Worm (Caenorhabditis elegans) whole organism, early embryonic: ENCODE measurements around the gene clec-229.

Source experiments
- B0310.2 ChIP-seq: sonication (generic microtip); optimal IDR thresholded peaks from 2 replicates; lab custom pipeline; 2016; ENCODE audit warnings: mild to moderate bottlenecking, missing genetic modification characterization, missing compliant biosample characterization
- F13C5.2 ChIP-seq: sonication (generic microtip); optimal IDR thresholded peaks from 2 replicates; lab custom pipeline; 2017; ENCODE audit warnings: mild to moderate bottlenecking, missing genetic modification characterization, inconsistent platforms, missing compliant biosample characterization
- aly-1 ChIP-seq: sonication (generic microtip); optimal IDR thresholded peaks from 2 replicates; lab custom pipeline; 2016; ENCODE audit warnings: missing genetic modification characterization, missing compliant biosample characterization
- ama-1 ChIP-seq: fragments of 150-350 bp; optimal IDR thresholded peaks from 2 replicates; lab custom pipeline; 2014
- ceh-13 ChIP-seq: fragments of 200-800 bp; sonication (Bioruptor generic); optimal IDR thresholded peaks from 2 replicates; lab custom pipeline; 2018; ENCODE audit warnings: mild to moderate bottlenecking, missing genetic modification characterization, missing compliant biosample characterization
- ceh-36 ChIP-seq: sonication (generic microtip); optimal IDR thresholded peaks from 2 replicates; lab custom pipeline; 2016; ENCODE audit warnings: missing genetic modification characterization, inconsistent platforms, missing compliant biosample characterization
- ets-7 ChIP-seq: sonication (generic microtip); optimal IDR thresholded peaks from 2 replicates; lab custom pipeline; 2016; ENCODE audit warnings: missing genotype, missing genetic modification characterization, missing compliant biosample characterization
- flt-1 ChIP-seq: fragments of 200-800 bp; sonication (Bioruptor generic); IDR thresholded peaks from 2 replicates; pipeline ENCODE4 v1.3.6; 2022; ENCODE audit warnings: missing genetic modification characterization, missing compliant biosample characterization
- hmbx-1 ChIP-seq: sonication (generic microtip); optimal IDR thresholded peaks from 2 replicates; lab custom pipeline; 2016; ENCODE audit warnings: mild to moderate bottlenecking, missing genetic modification characterization, missing compliant biosample characterization
- hmg-4 ChIP-seq: fragments of 200-800 bp; sonication (Bioruptor generic); optimal IDR thresholded peaks from 2 replicates; lab custom pipeline; 2018; ENCODE audit warnings: mild to moderate bottlenecking, missing genetic modification characterization, missing compliant biosample characterization
- hnd-1 ChIP-seq: sonication (generic microtip); optimal IDR thresholded peaks from 2 replicates; lab custom pipeline; 2016; ENCODE audit warnings: missing genetic modification characterization, missing compliant biosample characterization
- pes-1 ChIP-seq: fragments of 200-800 bp; sonication (Bioruptor generic); IDR thresholded peaks from 2 replicates; pipeline ENCODE4 v1.3.6; 2022; ENCODE audit warnings: missing genetic modification reagents, missing genetic modification characterization, missing compliant biosample characterization
- scrt-1 ChIP-seq: fragments of 200-800 bp; sonication (Bioruptor generic); IDR thresholded peaks from 2 replicates; pipeline ENCODE4 v1.3.6; 2022; ENCODE audit warnings: missing genetic modification characterization, missing compliant biosample characterization
- sea-1 ChIP-seq: fragments of 200-800 bp; sonication (Bioruptor generic); conservative IDR thresholded peaks from 2 replicates; pipeline ENCODE4 v1.3.6; 2022; ENCODE audit warnings: missing genetic modification characterization, missing compliant biosample characterization
- tbx-11 ChIP-seq: fragments of 200-800 bp; sonication (Bioruptor generic); IDR thresholded peaks from 2 replicates; pipeline ENCODE4 v1.3.6; 2022; ENCODE audit warnings: missing genetic modification characterization, missing compliant biosample characterization
- tbx-37 ChIP-seq: fragments of 200-800 bp; sonication (Bioruptor generic); conservative IDR thresholded peaks from 2 replicates; pipeline ENCODE4 v1.3.6; 2022; ENCODE audit warnings: missing genetic modification reagents, missing genetic modification characterization, missing compliant biosample characterization
- tra-4 ChIP-seq: sonication (generic microtip); optimal IDR thresholded peaks from 2 replicates; lab custom pipeline; 2017; ENCODE audit warnings: missing genetic modification characterization, missing compliant biosample characterization

The clec-229 gene

ce11 chrV:15344481-15344880, 3.2 kb upstream of the clec-229 start, which contains the start of gene wrt-8:
TSS of gene wrt-8 (minus strand) at chrV:15344581.
- TF ChIP-seq ets-7 (tag; lab: Kevin White, UChicago) (no peak), hnd-1 (no peak), flt-1 (GFP tag; lab: Robert Waterston, UW) (no peak), pes-1 (no peak), ceh-13 (no peak), sea-1 (no peak), scrt-1 (GFP tag; lab: Robert Waterston, UW) (no peak)

- TF ChIP-seq flt-1 (GFP tag; lab: Robert Waterston, UW) (no peak), ceh-36 (tag; lab: Kevin White, UChicago) (no peak), ceh-13 (no peak), sea-1 (no peak), ama-1 (lab: Kevin White, UChicago) (no peak), B0310.2 (tag; lab: Kevin White, UChicago) (no peak), hmbx-1 (tag; lab: Kevin White, UChicago) (no peak), hmg-4 (GFP tag; lab: Kevin White, UChicago) (no peak), tbx-37 (GFP tag; lab: Robert Waterston, UW) (no peak), scrt-1 (GFP tag; lab: Robert Waterston, UW) (no peak), ets-7 (tag; lab: Kevin White, UChicago) (no peak), pes-1 (no peak), F13C5.2 (tag; lab: Kevin White, UChicago) (no peak), hnd-1 (no peak), aly-1 (no peak)
Measured at ce11 chrV:15339363-15339762, 1.9 kb downstream of the clec-229 start, which contains the start of gene clec-228. TSS of gene clec-228 (minus strand) at chrV:15339463.

ce11 chrV:15337405-15337804, 3.9 kb downstream of the clec-229 start, which contains the start of gene wrt-7:
TSS of gene wrt-7 (minus strand) at chrV:15337505.
- TF ChIP-seq flt-1 (GFP tag; lab: Robert Waterston, UW) (no peak), ceh-13 (no peak), hmg-4 (GFP tag; lab: Kevin White, UChicago) (no peak), tbx-11 (GFP tag; lab: Robert Waterston, UW) (no peak), B0310.2 (tag; lab: Kevin White, UChicago) (no peak), tra-4 (tag; lab: Kevin White, UChicago) (no peak), tbx-37 (GFP tag; lab: Robert Waterston, UW) (no peak), hnd-1 (no peak), hmbx-1 (tag; lab: Kevin White, UChicago) (no peak), aly-1 (no peak), scrt-1 (GFP tag; lab: Robert Waterston, UW) (no peak), sea-1 (no peak), ama-1 (lab: Kevin White, UChicago) (no peak), ceh-36 (tag; lab: Kevin White, UChicago) (no peak), ets-7 (tag; lab: Kevin White, UChicago) (no peak)

ce11 chrV:15332851-15333250, 8.5 kb downstream of the clec-229 start, which contains the start of gene srw-113:
TSS of gene srw-113 (plus strand) at chrV:15333151.
- TF ChIP-seq B0310.2 (tag; lab: Kevin White, UChicago): no peak

- TF ChIP-seq ceh-13 (no peak), tbx-11 (GFP tag; lab: Robert Waterston, UW) (no peak), F13C5.2 (tag; lab: Kevin White, UChicago) (no peak), B0310.2 (tag; lab: Kevin White, UChicago) (no peak), pes-1 (no peak), ama-1 (lab: Kevin White, UChicago) (no peak), tra-4 (tag; lab: Kevin White, UChicago) (no peak), scrt-1 (GFP tag; lab: Robert Waterston, UW) (no peak), sea-1 (no peak)
Measured at ce11 chrV:15330314-15330713, 11.0 kb downstream of the clec-229 start, which contains the start of gene srh-295. TSS of gene srh-295 (plus strand) at chrV:15330614.

- TF ChIP-seq ceh-36 (tag; lab: Kevin White, UChicago) (no peak), ama-1 (lab: Kevin White, UChicago) (no peak), sea-1 (no peak), ceh-13 (no peak), hnd-1 (no peak), F13C5.2 (tag; lab: Kevin White, UChicago) (no peak)
Measured at ce11 chrV:15327745-15328447, 13.4 kb downstream of the clec-229 start, which contains the start of gene ZK1037.6. TSS of gene ZK1037.6 (minus strand) at chrV:15327795.

- no peak for TF ChIP-seq B0310.2 (tag; lab: Kevin White, UChicago)
- TF ChIP-seq F13C5.2 (tag; lab: Kevin White, UChicago): no peak
- TF ChIP-seq sea-1: no peak
- TF ChIP-seq scrt-1 (GFP tag; lab: Robert Waterston, UW): no peak
- TF ChIP-seq ets-7 (tag; lab: Kevin White, UChicago): no peak
- no peak for TF ChIP-seq aly-1
- no peak for TF ChIP-seq tra-4 (tag; lab: Kevin White, UChicago)
- no peak for TF ChIP-seq hnd-1
- TF ChIP-seq pes-1: no peak
- no peak for TF ChIP-seq ceh-13
- TF ChIP-seq tbx-11 (GFP tag; lab: Robert Waterston, UW): no peak
- no peak for TF ChIP-seq flt-1 (GFP tag; lab: Robert Waterston, UW)
- no peak for TF ChIP-seq hmbx-1 (tag; lab: Kevin White, UChicago)
- TF ChIP-seq ceh-36 (tag; lab: Kevin White, UChicago): no peak
- no peak for TF ChIP-seq ama-1 (lab: Kevin White, UChicago)
- no peak for TF ChIP-seq tbx-37 (GFP tag; lab: Robert Waterston, UW)
- TF ChIP-seq hmg-4 (GFP tag; lab: Kevin White, UChicago): no peak
Measured at ce11 chrV:15323417-15323816, 17.9 kb downstream of the clec-229 start.
